Worm (Caenorhabditis elegans): ENCODE measurements around the gene fipr-1.
A peak's percentile ranks its signal among the peaks of the same experiment; 100 is the strongest.

The fipr-1 gene

ce11 chrV:12317894-12318553 is 43.5 kb downstream of the fipr-1 start, which contains the start of the genes R04F11.5 and R04F11.2 (continued):
- TF ChIP-seq snpc-4 (GFP tag; optimal IDR thresholded peaks at IDR 0.05) (no peak), snpc-4 (tag; optimal IDR thresholded peaks at IDR 0.05) (peak; percentile 31 to 66 (median 38)), dpff-1 (tag; optimal IDR thresholded peaks at IDR 0.05) (no peak), aptf-3 (GFP tag; IDR thresholded peaks at IDR 0.05) (no peak), him-1 (tag; optimal IDR thresholded peaks at IDR 0.05) (no peak), madf-10 (tag; optimal IDR thresholded peaks at IDR 0.05) (no peak), ekl-4 (GFP tag; IDR thresholded peaks at IDR 0.05) (no peak), ceh-58 (GFP tag; IDR thresholded peaks at IDR 0.05) (no peak), ceh-91 (GFP tag; IDR thresholded peaks at IDR 0.05) (peak; percentile 81), lir-1 (GFP tag; conservative IDR thresholded peaks at IDR 0.05) (no peak), tlf-1 (GFP tag; optimal IDR thresholded peaks at IDR 0.05) (peak; percentile 40), T26A5.8 (tag; optimal IDR thresholded peaks at IDR 0.05) (no peak), rcor-1 (GFP tag; IDR thresholded peaks at IDR 0.05) (peak; percentile 20; the same call in 1 of the 2 replicates), ztf-3 (GFP tag; optimal IDR thresholded peaks at IDR 0.05) (no peak), Y79H2A.3 (GFP tag; conservative IDR thresholded peaks at IDR 0.05) (no peak), B0019.2 (GFP tag; conservative IDR thresholded peaks at IDR 0.05) (no peak), D2030.7 (GFP tag; IDR thresholded peaks at IDR 0.05) (peak; percentile 58), F23B12.7 (tag; optimal IDR thresholded peaks at IDR 0.05; ENCODE audit: insufficient read depth) (peak; percentile 66), aptf-2 (GFP tag; conservative IDR thresholded peaks at IDR 0.05) (no peak), attf-5 (GFP tag; optimal IDR thresholded peaks at IDR 0.05) (peak; percentile 88), ceh-79 (tag; optimal IDR thresholded peaks at IDR 0.05) (no peak), attf-3 (GFP tag; conservative IDR thresholded peaks at IDR 0.05) (peak; percentile 99), sdz-38 (tag; optimal IDR thresholded peaks at IDR 0.05) (no peak), ZK185.1 (tag; optimal IDR thresholded peaks at IDR 0.05; ENCODE audit: poor library complexity, severe bottlenecking) (peak; percentile 44), Y53F4B.3 (GFP tag; IDR thresholded peaks at IDR 0.05) (no peak), rpc-1 (optimal IDR thresholded peaks at IDR 0.05) (no peak), rpc-1 (tag; optimal IDR thresholded peaks at IDR 0.05) (no peak), atf-7 (tag; optimal IDR thresholded peaks at IDR 0.05) (no peak), ama-1 (optimal IDR thresholded peaks at IDR 0.05) (no peak), ama-1 (GFP tag; optimal IDR thresholded peaks at IDR 0.05) (no peak), let-607 (tag; optimal IDR thresholded peaks at IDR 0.05) (no peak), pha-4 (tag; optimal IDR thresholded peaks at IDR 0.05) (no peak), lin-40 (tag; optimal IDR thresholded peaks at IDR 0.05) (peak; percentile 54), F49E8.2 (tag; optimal IDR thresholded peaks at IDR 0.05; ENCODE audit: insufficient read depth) (peak; percentile 64), gei-17 (GFP tag; optimal IDR thresholded peaks at IDR 0.05) (no peak), nhr-179 (tag; optimal IDR thresholded peaks at IDR 0.05) (no peak), zim-3 (tag; optimal IDR thresholded peaks at IDR 0.05) (no peak), chd-7 (tag; optimal IDR thresholded peaks at IDR 0.05) (no peak), efl-1 (GFP tag; optimal IDR thresholded peaks at IDR 0.05) (peak; percentile 82), K11D2.4 (GFP tag; IDR thresholded peaks at IDR 0.05) (no peak), repo-1 (tag; optimal IDR thresholded peaks at IDR 0.05) (no peak), tbx-9 (tag; optimal IDR thresholded peaks at IDR 0.05; ENCODE audit: borderline replicate concordance) (no peak), tbp1 (GFP tag; optimal IDR thresholded peaks at IDR 0.05) (peak; percentile 60), unc-62 (GFP tag; optimal IDR thresholded peaks at IDR 0.05) (no peak), hsf-1 (GFP tag; IDR thresholded peaks at IDR 0.05) (0 out of 2 replicates have a peak, but pooled peaks have one; percentile 55), dpl-1 (GFP tag; optimal IDR thresholded peaks at IDR 0.05) (peak; percentile 72), nfya-2 (GFP tag; IDR thresholded peaks at IDR 0.05) (no peak), B0336.3 (GFP tag; IDR thresholded peaks at IDR 0.05) (no peak), snpc-1.3 (tag; optimal IDR thresholded peaks at IDR 0.05; ENCODE audit: insufficient read depth) (peak; percentile 83)

Measured in whole organism, young adult.